Fruit fly (Drosophila melanogaster): ENCODE measurements around the gene Nlg1.

DNA sequence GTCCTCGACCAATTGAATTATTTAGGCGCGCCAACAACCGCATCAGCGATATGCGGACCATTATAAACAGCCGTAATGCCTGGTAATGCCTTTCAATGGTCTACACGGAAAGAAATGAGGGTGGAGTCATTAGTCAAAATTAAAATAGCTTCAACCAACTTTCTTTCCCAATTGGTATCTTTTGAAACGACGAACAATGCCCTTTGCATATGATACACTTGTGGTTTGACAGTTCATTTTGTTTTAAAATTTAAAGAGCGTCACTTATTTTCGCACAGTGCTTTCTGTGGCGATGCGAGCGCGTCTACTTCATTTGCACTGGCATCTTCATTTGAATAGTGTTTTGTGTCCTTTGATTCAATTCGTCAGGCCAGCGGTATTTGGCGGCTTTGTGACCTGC lies 9.8 kb downstream of the Nlg1 start:
- TF ChIP-seq Hr78 (GFP tag; optimal IDR thresholded peaks at IDR 0.05) = no peak
- no peak for TF ChIP-seq CG9705 (GFP tag; optimal IDR thresholded peaks at IDR 0.05)
- TF ChIP-seq Dfd (GFP tag; optimal IDR thresholded peaks at IDR 0.05) = no peak
- TF ChIP-seq Hr83 (GFP tag; optimal IDR thresholded peaks at IDR 0.05; ENCODE audit: poor library complexity, severe bottlenecking) = no peak
- no peak for TF ChIP-seq N (GFP tag; optimal IDR thresholded peaks at IDR 0.05)
- no peak for TF ChIP-seq brk (GFP tag; optimal IDR thresholded peaks at IDR 0.05)
- no peak for TF ChIP-seq Jra (GFP tag; optimal IDR thresholded peaks at IDR 0.05)
- TF ChIP-seq lola (GFP tag; optimal IDR thresholded peaks at IDR 0.05) = no peak
- TF ChIP-seq psq (GFP tag; optimal IDR thresholded peaks at IDR 0.05) = no peak
- no peak for TF ChIP-seq OdsH (GFP tag; optimal IDR thresholded peaks at IDR 0.05)
- no peak for TF ChIP-seq sage (GFP tag; optimal IDR thresholded peaks at IDR 0.05)
- no peak for TF ChIP-seq dmrt93B (GFP tag; optimal IDR thresholded peaks at IDR 0.05)
- no peak for TF ChIP-seq br (GFP tag; optimal IDR thresholded peaks at IDR 0.05)
- TF ChIP-seq h (GFP tag; optimal IDR thresholded peaks at IDR 0.05) = no peak

Data from whole organism, wandering third instar larva.